Worm (Caenorhabditis elegans): ENCODE data around the gene F56F11.1.

ce11 chrIII:2914029-2914428 is 22.5 kb downstream of the F56F11.1 start:
- TF ChIP-seq hmg-4 (GFP tag; optimal IDR thresholded peaks at IDR 0.05), result no peak
- TF ChIP-seq pes-1 (GFP tag; IDR thresholded peaks at IDR 0.05), result no peak
- no peak for TF ChIP-seq flt-1 (GFP tag; IDR thresholded peaks at IDR 0.05)
- no peak for TF ChIP-seq tbx-37 (GFP tag; conservative IDR thresholded peaks at IDR 0.05)
- no peak for TF ChIP-seq hmbx-1 (tag; optimal IDR thresholded peaks at IDR 0.05)
- no peak for TF ChIP-seq ets-7 (tag; optimal IDR thresholded peaks at IDR 0.05)
- TF ChIP-seq ama-1 (optimal IDR thresholded peaks at IDR 0.05), result no peak
- TF ChIP-seq ceh-36 (tag; optimal IDR thresholded peaks at IDR 0.05), result no peak
- TF ChIP-seq B0310.2 (tag; optimal IDR thresholded peaks at IDR 0.05), result no peak
- TF ChIP-seq hnd-1 (tag; optimal IDR thresholded peaks at IDR 0.05), result no peak

Measured in whole organism, early embryonic.